Fruit fly (Drosophila melanogaster): Measurements from ENCODE around the gene CG32071.

CG32071 gene

DNA sequence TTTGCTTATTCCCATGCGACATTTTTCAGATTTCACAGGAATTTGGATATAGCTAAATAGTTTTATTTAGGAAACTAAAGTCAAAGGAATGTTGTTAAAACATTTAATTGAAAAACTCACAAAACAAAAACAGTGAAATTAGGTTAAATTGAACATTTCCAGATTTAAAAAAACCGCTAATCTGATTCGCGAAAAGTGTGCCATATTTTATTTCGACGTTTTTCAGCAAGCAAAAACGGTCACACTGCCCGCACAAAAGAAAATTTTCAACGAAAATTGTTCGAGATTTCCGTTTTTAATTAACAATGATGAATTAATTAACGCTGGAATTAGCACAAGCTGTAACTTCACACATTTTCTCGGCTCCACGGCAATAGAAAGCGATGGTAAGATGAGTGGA is 5.8 kb upstream of the CG32071 start, which contains the start of the genes CG34012 and emei (continued):
- TF ChIP-seq croc (GFP tag; conservative IDR thresholded peaks at IDR 0.05) (no peak), CG15269 (tag; optimal IDR thresholded peaks at IDR 0.05) (no peak), CG12299 (tag; optimal IDR thresholded peaks at IDR 0.05) (no peak), CG12744 (GFP tag; optimal IDR thresholded peaks at IDR 0.05) (no peak), CG6254 (GFP tag; optimal IDR thresholded peaks at IDR 0.05) (no peak), dmrt99B (tag; optimal IDR thresholded peaks at IDR 0.05) (no peak), HHEX (GFP tag; optimal IDR thresholded peaks at IDR 0.05) (no peak), tin (GFP tag; optimal IDR thresholded peaks at IDR 0.05) (no peak), sna (GFP tag; IDR thresholded peaks at IDR 0.05; ENCODE audit: partially characterized antibody) (0 out of 2 replicates have a peak, but pooled peaks have one; percentile 30), H2.0 (GFP tag; IDR thresholded peaks at IDR 0.05) (no peak), ttk (GFP tag; IDR thresholded peaks at IDR 0.05) (no peak), tx (GFP tag; optimal IDR thresholded peaks at IDR 0.05) (no peak), sens (GFP tag) (no peak), Dip2 (GFP tag; IDR thresholded peaks at IDR 0.05) (no peak), pzg (GFP tag; optimal IDR thresholded peaks at IDR 0.05) (peak; percentile 43), ab (GFP tag; optimal IDR thresholded peaks at IDR 0.05) (no peak), mld (GFP tag; IDR thresholded peaks at IDR 0.05; ENCODE audit: partially characterized antibody) (no peak), ssp (GFP tag; IDR thresholded peaks at IDR 0.05) (no peak), scrt (GFP tag; optimal IDR thresholded peaks at IDR 0.05) (no peak), caup (GFP tag; optimal IDR thresholded peaks at IDR 0.05; ENCODE audit: severe bottlenecking) (no peak), Hmr (GFP tag; optimal IDR thresholded peaks at IDR 0.05) (no peak), onecut (GFP tag; IDR thresholded peaks at IDR 0.05) (no peak), chif (GFP tag; optimal IDR thresholded peaks at IDR 0.05) (no peak), bigmax (GFP tag; optimal IDR thresholded peaks at IDR 0.05) (peak; percentile 82), CG9215 (GFP tag; IDR thresholded peaks at IDR 0.05) (no peak), CG3847 (GFP tag; IDR thresholded peaks at IDR 0.05) (no peak), inv (GFP tag; IDR thresholded peaks at IDR 0.05; ENCODE audit: partially characterized antibody) (no peak), trem (tag; optimal IDR thresholded peaks at IDR 0.05) (peak; percentile 10), CG11695 (GFP tag; IDR thresholded peaks at IDR 0.05) (no peak), aop (GFP tag; IDR thresholded peaks at IDR 0.05) (no peak), E2f2 (GFP tag; IDR thresholded peaks at IDR 0.05) (peak; percentile 88), Nf-YB (GFP tag; optimal IDR thresholded peaks at IDR 0.05) (no peak), pum (GFP tag; optimal IDR thresholded peaks at IDR 0.05) (no peak), YL-1 (GFP tag; optimal IDR thresholded peaks at IDR 0.05) (peak; percentile 26), CG10366 (GFP tag; IDR thresholded peaks at IDR 0.05) (no peak), gt (GFP tag; IDR thresholded peaks at IDR 0.05) (no peak), unpg (GFP tag; optimal IDR thresholded peaks at IDR 0.05) (no peak), sim (GFP tag; IDR thresholded peaks at IDR 0.05) (no peak), CG15601 (tag; optimal IDR thresholded peaks at IDR 0.05) (no peak), ap (GFP tag; IDR thresholded peaks at IDR 0.05) (no peak), pho (GFP tag; optimal IDR thresholded peaks at IDR 0.05) (no peak), sr (GFP tag; IDR thresholded peaks at IDR 0.05) (no peak), CG11504 (tag; optimal IDR thresholded peaks at IDR 0.05) (no peak), CG31441 (GFP tag; IDR thresholded peaks at IDR 0.05) (no peak), CG17186 (GFP tag; optimal IDR thresholded peaks at IDR 0.05) (peak; percentile 18)

Data from whole organism, embryonic.